Worm (Caenorhabditis elegans) whole organism, L1 larva: Measurements from ENCODE around the gene sucl-1.

Source experiments
- C04F5.9 ChIP-seq: sonication (generic microtip); optimal IDR thresholded peaks from 2 replicates; lab custom pipeline; 2016; ENCODE audit warnings: missing genetic modification characterization, missing compliant biosample characterization
- C34B4.2 ChIP-seq: sonication (generic microtip); optimal IDR thresholded peaks from 2 replicates; lab custom pipeline; 2017; ENCODE audit warnings: mild to moderate bottlenecking, missing genetic modification characterization, missing compliant biosample characterization
- F16B12.6 ChIP-seq: fragments of 150-350 bp; optimal IDR thresholded peaks from 2 replicates; lab custom pipeline; 2014; ENCODE audit warnings: missing biosample characterization, missing genetic modification characterization
- Y116A8C.19 ChIP-seq: sonication (generic microtip); optimal IDR thresholded peaks from 2 replicates; lab custom pipeline; 2016; ENCODE audit warnings: missing compliant biosample characterization, missing genetic modification characterization, borderline replicate concordance
- aha-1 ChIP-seq: fragments of 150-350 bp; optimal IDR thresholded peaks from 2 replicates; lab custom pipeline; 2014; ENCODE audit warnings: missing biosample characterization, missing genetic modification characterization
- alr-1 ChIP-seq: fragments of 200-800 bp; sonication (Bioruptor generic); optimal IDR thresholded peaks from 2 replicates; lab custom pipeline; 2018; ENCODE audit warnings: borderline replicate concordance, mild to moderate bottlenecking, missing genetic modification characterization, missing compliant biosample characterization
- aly-2 ChIP-seq: fragments of 150-350 bp; optimal IDR thresholded peaks from 2 replicates; lab custom pipeline; 2014; ENCODE audit warnings: missing biosample characterization, missing genetic modification characterization
- blmp-1 ChIP-seq: fragments of 150-350 bp; optimal IDR thresholded peaks from 2 replicates; lab custom pipeline; 2014; ENCODE audit warnings: missing biosample characterization, missing genetic modification characterization
- ceh-63 ChIP-seq: fragments of 200-800 bp; sonication (Bioruptor generic); optimal IDR thresholded peaks from 2 replicates; lab custom pipeline; 2018; ENCODE audit warnings: mild to moderate bottlenecking, missing genetic modification characterization, missing compliant biosample characterization
- ceh-82 ChIP-seq, 3 experiments: fragments of 150-350 bp in 1 of 3; sonication (generic microtip) in 2 of 3; optimal IDR thresholded peaks; 2 replicates each; lab custom pipeline; 2014 to 2017; ENCODE audit warnings: missing biosample characterization in 3 of 3, missing genetic modification characterization in 3 of 3
- ceh-90 ChIP-seq: sonication (generic microtip); optimal IDR thresholded peaks from 2 replicates; lab custom pipeline; 2016; ENCODE audit warnings: missing genetic modification characterization, missing compliant biosample characterization
- ces-1 ChIP-seq: fragments of 150-350 bp; optimal IDR thresholded peaks from 2 replicates; lab custom pipeline; 2014; ENCODE audit warnings: missing biosample characterization, missing genetic modification reagents, missing genetic modification characterization
- dsc-1 ChIP-seq: sonication (generic microtip); optimal IDR thresholded peaks from 2 replicates; lab custom pipeline; 2016; ENCODE audit warnings: mild to moderate bottlenecking, missing genetic modification characterization, missing compliant biosample characterization
- egl-13 ChIP-seq: sonication (generic microtip); optimal IDR thresholded peaks from 2 replicates; lab custom pipeline; 2016; ENCODE audit warnings: missing genotype, missing genetic modification reagents, missing genetic modification characterization, missing compliant biosample characterization
- elt-3 ChIP-seq, 6 experiments: fragments of 150-350 bp in 1 of 6; sonication (generic microtip); optimal IDR thresholded peaks; 2 replicates each; lab custom pipeline; 2017 to 2018; ENCODE audit warnings: missing biosample characterization in 6 of 6, missing genetic modification characterization in 6 of 6, inconsistent platforms in 1 of 6
- ets-5 ChIP-seq: fragments of 200-800 bp; sonication (Bioruptor generic); IDR thresholded peaks from 2 replicates; pipeline ENCODE4 v1.3.6; 2022; ENCODE audit warnings: missing genetic modification characterization, missing compliant biosample characterization
- fkh-10 ChIP-seq: sonication (generic microtip); optimal IDR thresholded peaks from 2 replicates; lab custom pipeline; 2017; ENCODE audit warnings: missing biosample characterization, missing genetic modification reagents, missing genetic modification characterization
- grh-1 ChIP-seq: fragments of 200-800 bp; sonication (Bioruptor generic); IDR thresholded peaks from 2 replicates; pipeline ENCODE4 v1.3.6; 2022; ENCODE audit warnings: missing genetic modification reagents, missing genetic modification characterization, missing compliant biosample characterization
- hlh-4 ChIP-seq: sonication (generic microtip); optimal IDR thresholded peaks from 2 replicates; lab custom pipeline; 2016; ENCODE audit warnings: mild to moderate bottlenecking, missing genetic modification characterization, missing compliant biosample characterization
- hpl-2 ChIP-seq: fragments of 150-350 bp; optimal IDR thresholded peaks from 2 replicates; lab custom pipeline; 2014; ENCODE audit warnings: missing biosample characterization, missing genetic modification reagents, missing genetic modification characterization
- irx-1 ChIP-seq: sonication (generic microtip); optimal IDR thresholded peaks from 2 replicates; lab custom pipeline; 2016; ENCODE audit warnings: missing genetic modification characterization, missing compliant biosample characterization
- isw-1 ChIP-seq: fragments of 200-800 bp; sonication (Bioruptor generic); IDR thresholded peaks from 2 replicates; pipeline ENCODE4 v1.3.6; 2022; ENCODE audit warnings: missing genetic modification characterization, missing compliant biosample characterization
- jun-1 ChIP-seq: fragments of 150-350 bp; optimal IDR thresholded peaks from 2 replicates; lab custom pipeline; 2014; ENCODE audit warnings: missing biosample characterization, missing genetic modification reagents, missing genetic modification characterization
- lin-14 ChIP-seq: fragments of 200-800 bp; sonication (Bioruptor generic); optimal IDR thresholded peaks from 2 replicates; lab custom pipeline; 2018; ENCODE audit warnings: mild to moderate bottlenecking, missing genetic modification characterization, moderate library complexity, missing compliant biosample characterization
- lin-15B ChIP-seq: fragments of 150-350 bp; sonication (generic microtip); optimal IDR thresholded peaks from 3 replicates; lab custom pipeline; 2014; ENCODE audit warnings: missing biosample characterization, missing genetic modification characterization
- lin-35 ChIP-seq, 2 experiments: fragments of 150-350 bp; optimal IDR thresholded peaks; 2 replicates each; lab custom pipeline; 2014; ENCODE audit warnings: missing biosample characterization in 2 of 2, missing genetic modification characterization in 2 of 2, missing genetic modification reagents in 2 of 2
- lin-39 ChIP-seq: fragments of 150-350 bp; optimal IDR thresholded peaks from 2 replicates; lab custom pipeline; 2014; ENCODE audit warnings: missing biosample characterization, missing genetic modification reagents, missing genetic modification characterization
- lir-3 ChIP-seq: sonication (generic microtip); optimal IDR thresholded peaks from 2 replicates; lab custom pipeline; 2016; ENCODE audit warnings: mild to moderate bottlenecking, missing genetic modification characterization, moderate library complexity, missing compliant biosample characterization; ENCODE audit not compliant: poor library complexity
- mab-9 ChIP-seq: fragments of 200-800 bp; sonication (Bioruptor generic); IDR thresholded peaks from 2 replicates; pipeline ENCODE4 v1.3.6; 2022; ENCODE audit warnings: missing genetic modification reagents, missing genetic modification characterization, missing compliant biosample characterization
- mef-2 ChIP-seq: fragments of 150-350 bp; optimal IDR thresholded peaks from 2 replicates; lab custom pipeline; 2014; ENCODE audit warnings: missing biosample characterization, missing genetic modification characterization
- mep-1 ChIP-seq: fragments of 150-350 bp; optimal IDR thresholded peaks from 2 replicates; lab custom pipeline; 2014; ENCODE audit warnings: missing biosample characterization, missing genetic modification characterization
- nhr-11 ChIP-seq: fragments of 150-350 bp; optimal IDR thresholded peaks from 2 replicates; lab custom pipeline; 2014; ENCODE audit warnings: missing biosample characterization, missing genetic modification characterization
- nhr-19 ChIP-seq: fragments of 200-800 bp; sonication (Bioruptor generic); conservative IDR thresholded peaks from 2 replicates; pipeline ENCODE4 v1.3.6; 2022; ENCODE audit warnings: missing genetic modification characterization, missing compliant biosample characterization
- nhr-237 ChIP-seq: fragments of 150-350 bp; optimal IDR thresholded peaks from 2 replicates; lab custom pipeline; 2014; ENCODE audit warnings: missing biosample characterization, missing genetic modification characterization
- nhr-71 ChIP-seq: sonication (generic microtip); optimal IDR thresholded peaks from 2 replicates; lab custom pipeline; 2016; ENCODE audit warnings: mild to moderate bottlenecking, missing genetic modification characterization, moderate library complexity, missing compliant biosample characterization
- nhr-84 ChIP-seq: sonication (generic microtip); optimal IDR thresholded peaks from 2 replicates; lab custom pipeline; 2017; ENCODE audit warnings: missing biosample characterization, missing genetic modification characterization
- nhr-90 ChIP-seq: sonication (generic microtip); optimal IDR thresholded peaks from 2 replicates; lab custom pipeline; 2016; ENCODE audit warnings: mild to moderate bottlenecking, missing genetic modification characterization, missing compliant biosample characterization; ENCODE audit not compliant: poor library complexity
- pax-3 ChIP-seq: fragments of 200-800 bp; sonication (Bioruptor generic); optimal IDR thresholded peaks from 2 replicates; lab custom pipeline; 2018; ENCODE audit warnings: mild to moderate bottlenecking, missing genetic modification characterization, moderate library complexity, missing compliant biosample characterization
- pqm-1 ChIP-seq: sonication (generic microtip); optimal IDR thresholded peaks from 3 replicates; lab custom pipeline; 2017; ENCODE audit warnings: missing biosample characterization, missing genetic modification characterization
- snu-23 ChIP-seq: sonication (generic microtip); optimal IDR thresholded peaks from 2 replicates; lab custom pipeline; 2016; ENCODE audit warnings: missing genetic modification characterization, missing compliant biosample characterization
- sox-4 ChIP-seq: sonication (generic microtip); optimal IDR thresholded peaks from 2 replicates; lab custom pipeline; 2016; ENCODE audit warnings: missing genetic modification characterization, missing compliant biosample characterization
- tbx-2 ChIP-seq: sonication (generic microtip); optimal IDR thresholded peaks from 2 replicates; lab custom pipeline; 2016; ENCODE audit warnings: missing genetic modification characterization, missing compliant biosample characterization
- unc-30 ChIP-seq: sonication (generic microtip); optimal IDR thresholded peaks from 2 replicates; lab custom pipeline; 2017; ENCODE audit warnings: missing biosample characterization, missing genetic modification characterization
- unc-62 ChIP-seq: fragments of 150-350 bp; optimal IDR thresholded peaks from 2 replicates; lab custom pipeline; 2014; ENCODE audit warnings: missing biosample characterization, missing genetic modification reagents, missing genetic modification characterization
- unc-86 ChIP-seq: sonication (generic microtip); optimal IDR thresholded peaks from 2 replicates; lab custom pipeline; 2016; ENCODE audit warnings: missing genetic modification characterization, missing compliant biosample characterization
- xbp-1 ChIP-seq: sonication (generic microtip); optimal IDR thresholded peaks from 2 replicates; lab custom pipeline; 2016; ENCODE audit warnings: missing genetic modification characterization, missing compliant biosample characterization
- zip-4 ChIP-seq: fragments of 200-800 bp; sonication (Bioruptor generic); optimal IDR thresholded peaks from 2 replicates; lab custom pipeline; 2018; ENCODE audit warnings: mild to moderate bottlenecking, missing genetic modification characterization, moderate library complexity, missing compliant biosample characterization

Gene sucl-1

DNA sequence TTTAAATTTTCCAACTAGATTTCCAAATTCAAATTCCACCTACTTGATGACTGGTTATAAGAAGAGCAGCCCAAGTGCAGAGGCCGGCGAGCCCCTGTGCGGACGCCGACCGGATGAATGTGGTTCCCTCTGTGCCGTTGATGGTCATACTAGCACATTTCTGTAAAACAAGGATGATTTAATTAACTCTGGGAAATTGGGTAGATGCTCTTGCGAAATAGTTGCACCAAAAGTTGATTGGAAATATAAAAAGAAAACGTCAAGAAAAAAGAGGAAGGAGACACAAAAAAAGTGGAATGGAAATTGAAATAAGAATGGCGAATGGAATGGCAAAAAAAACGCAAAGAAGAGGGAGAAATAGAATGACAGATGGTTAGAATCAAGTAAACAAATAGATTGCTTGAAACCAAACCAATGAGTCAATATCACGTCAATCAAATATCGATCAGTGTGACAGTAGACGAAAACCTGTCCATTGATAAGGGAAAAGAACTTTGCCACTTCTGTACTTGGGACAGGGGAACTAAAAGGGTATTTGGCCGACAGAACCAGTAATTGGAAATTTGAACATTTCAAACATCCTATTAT, 47.0 kb upstream of the sucl-1 start, which contains the start of gene tmem-184 (continued):
- TF ChIP-seq unc-30 (tag; lab: Kevin White, UChicago) (no peak), aha-1 (tag; lab: Kevin White, UChicago) (no peak), ceh-63 (GFP tag; lab: Kevin White, UChicago) (no peak), C04F5.9 (no peak), xbp-1 (tag; lab: Kevin White, UChicago) (no peak), snu-23 (GFP tag; lab: Kevin White, UChicago) (no peak), F16B12.6 (no peak), elt-3 (tag; optimal IDR thresholded peaks at IDR 0.05; lab: Kevin White, UChicago) (peak in 2 of 6 experiments; percentile 7 to 26), pqm-1 (no peak), ets-5 (GFP tag; lab: Robert Waterston, UW) (no peak), blmp-1 (tag; lab: Kevin White, UChicago) (no peak), lin-14 (GFP tag; lab: Kevin White, UChicago) (peak; percentile 57), hpl-2 (no peak), nhr-71 (peak; percentile 9), fkh-10 (no peak), mep-1 (tag; lab: Kevin White, UChicago) (no peak), egl-13 (tag; lab: Kevin White, UChicago) (no peak), nhr-84 (no peak), unc-86 (tag; lab: Kevin White, UChicago) (no peak), C34B4.2 (tag; lab: Kevin White, UChicago) (no peak), nhr-19 (GFP tag; lab: Robert Waterston, UW) (no peak), mef-2 (no peak), ceh-82 (tag; optimal IDR thresholded peaks at IDR 0.05; lab: Kevin White, UChicago) (no peak), lin-35 (GFP tag; optimal IDR thresholded peaks at IDR 0.05; lab: Kevin White, UChicago) (peak in 1 of 2 experiments; percentile 39), grh-1 (GFP tag; lab: Robert Waterston, UW) (no peak), isw-1 (GFP tag; lab: Robert Waterston, UW) (no peak), hlh-4 (no peak), Y116A8C.19 (tag; lab: Kevin White, UChicago) (no peak), zip-4 (GFP tag; lab: Kevin White, UChicago) (no peak), unc-62 (GFP tag; lab: Kevin White, UChicago) (no peak), ces-1 (GFP tag; lab: Kevin White, UChicago) (no peak), irx-1 (tag; lab: Kevin White, UChicago) (no peak), aly-2 (tag; lab: Kevin White, UChicago) (no peak)

DNA sequence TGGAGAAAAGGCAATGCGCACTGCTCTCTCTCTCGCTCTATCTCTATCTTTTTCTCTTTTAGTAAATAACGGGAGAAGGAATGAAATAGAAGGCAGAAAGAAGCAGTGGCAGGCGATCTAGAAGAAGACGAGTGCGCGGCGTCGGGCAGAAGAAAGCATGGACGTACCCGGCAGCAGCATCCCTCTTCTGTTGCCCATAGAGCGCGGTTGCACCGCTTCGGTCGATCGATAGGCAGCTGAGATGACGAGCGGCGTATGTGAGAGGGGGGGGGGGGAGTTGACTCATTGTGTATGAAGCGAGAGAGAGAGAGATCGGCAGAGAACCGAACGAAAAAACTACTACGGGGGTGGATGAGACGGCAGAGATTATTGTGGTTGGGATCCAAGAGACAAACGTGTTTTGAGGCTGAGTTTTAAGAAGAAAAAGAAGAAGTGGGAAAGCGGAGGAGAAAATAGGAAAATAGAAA, 45.6 kb upstream of the sucl-1 start:
- peak; percentile 54 for TF ChIP-seq zip-4 (GFP tag; lab: Kevin White, UChicago)
- TF ChIP-seq dsc-1, result peak; percentile 87
- TF ChIP-seq ceh-90, result no peak
- peak; percentile 74 for TF ChIP-seq lin-15B
- peak; percentile 97 for TF ChIP-seq fkh-10
- TF ChIP-seq nhr-11, result peak; percentile 8
- TF ChIP-seq ets-5 (GFP tag; lab: Robert Waterston, UW), result no peak
- no peak for TF ChIP-seq aly-2 (tag; lab: Kevin White, UChicago)
- peak; percentile 92 for TF ChIP-seq jun-1 (tag; lab: Kevin White, UChicago)
- TF ChIP-seq unc-62 (GFP tag; lab: Kevin White, UChicago), result no peak
- TF ChIP-seq lir-3 (tag; lab: Kevin White, UChicago), result peak; percentile 71
- peak; percentile 35 for TF ChIP-seq C04F5.9
- TF ChIP-seq C34B4.2 (tag; lab: Kevin White, UChicago), result no peak
- peak; percentile 88 for TF ChIP-seq isw-1 (GFP tag; lab: Robert Waterston, UW)
- peak; percentile 91 to 96 (median 93) for TF ChIP-seq ceh-82 (tag; optimal IDR thresholded peaks at IDR 0.05; lab: Kevin White, UChicago)
- peak; percentile 94 for TF ChIP-seq tbx-2 (tag; lab: Kevin White, UChicago)
- TF ChIP-seq elt-3 (tag; optimal IDR thresholded peaks at IDR 0.05; lab: Kevin White, UChicago), result peak in 4 of 6 experiments; percentile 20 to 79 (median 48)
- peak; percentile 78 to 81 for TF ChIP-seq lin-35 (GFP tag; optimal IDR thresholded peaks at IDR 0.05; lab: Kevin White, UChicago)
- peak; percentile 88 for TF ChIP-seq mab-9 (GFP tag; lab: Robert Waterston, UW)
- TF ChIP-seq mef-2, result peak; percentile 89
- peak; percentile 83 for TF ChIP-seq sox-4 (tag; lab: Kevin White, UChicago)
- TF ChIP-seq xbp-1 (tag; lab: Kevin White, UChicago), result peak; percentile 92
- no peak for TF ChIP-seq lin-39
- TF ChIP-seq alr-1, result no peak
- TF ChIP-seq unc-86 (tag; lab: Kevin White, UChicago), result peak; percentile 96
- TF ChIP-seq nhr-90 (tag; lab: Kevin White, UChicago), result peak; percentile 83
- TF ChIP-seq egl-13 (tag; lab: Kevin White, UChicago), result peak; percentile 95
- no peak for TF ChIP-seq nhr-84
- peak; percentile 87 for TF ChIP-seq pax-3
- peak; percentile 88 for TF ChIP-seq mep-1 (tag; lab: Kevin White, UChicago)
- peak; percentile 54 for TF ChIP-seq F16B12.6
- TF ChIP-seq lin-14 (GFP tag; lab: Kevin White, UChicago), result peak; percentile 100
- TF ChIP-seq nhr-237, result peak; percentile 81
- peak; percentile 86 for TF ChIP-seq grh-1 (GFP tag; lab: Robert Waterston, UW)
- peak; percentile 87 for TF ChIP-seq aha-1 (tag; lab: Kevin White, UChicago)
